Worm (Caenorhabditis elegans) whole organism, midembryonic: Measurements from ENCODE around the gene C08B6.14.

Experiments
- flt-1 ChIP-seq: fragments of 200-800 bp; sonication (Bioruptor generic); IDR thresholded peaks from 2 replicates; pipeline ENCODE4 v1.3.6; 2022; ENCODE audit warnings: missing genetic modification characterization, missing compliant biosample characterization
- med-1 ChIP-seq: sonication (generic microtip); optimal IDR thresholded peaks from 2 replicates; lab custom pipeline; 2017; ENCODE audit warnings: missing genetic modification characterization, mild to moderate bottlenecking, missing compliant biosample characterization, antibody characterized with exemption, missing genetic modification reagents; ENCODE audit not compliant: insufficient read depth
- ref-1 ChIP-seq: fragments of 200-800 bp; sonication (Bioruptor generic); conservative IDR thresholded peaks from 2 replicates; pipeline ENCODE4 v1.3.6; 2022; ENCODE audit warnings: missing genetic modification reagents, missing genetic modification characterization, missing compliant biosample characterization
- tab-1 ChIP-seq: fragments of 200-800 bp; sonication (Bioruptor generic); IDR thresholded peaks from 2 replicates; pipeline ENCODE4 v1.3.6; 2022; ENCODE audit warnings: missing genetic modification characterization, missing compliant biosample characterization
- ztf-23 ChIP-seq: fragments of 200-800 bp; sonication (Bioruptor generic); IDR thresholded peaks from 2 replicates; pipeline ENCODE4 v1.3.6; 2022; ENCODE audit warnings: missing genetic modification reagents, missing genetic modification characterization, missing compliant biosample characterization

DNA sequence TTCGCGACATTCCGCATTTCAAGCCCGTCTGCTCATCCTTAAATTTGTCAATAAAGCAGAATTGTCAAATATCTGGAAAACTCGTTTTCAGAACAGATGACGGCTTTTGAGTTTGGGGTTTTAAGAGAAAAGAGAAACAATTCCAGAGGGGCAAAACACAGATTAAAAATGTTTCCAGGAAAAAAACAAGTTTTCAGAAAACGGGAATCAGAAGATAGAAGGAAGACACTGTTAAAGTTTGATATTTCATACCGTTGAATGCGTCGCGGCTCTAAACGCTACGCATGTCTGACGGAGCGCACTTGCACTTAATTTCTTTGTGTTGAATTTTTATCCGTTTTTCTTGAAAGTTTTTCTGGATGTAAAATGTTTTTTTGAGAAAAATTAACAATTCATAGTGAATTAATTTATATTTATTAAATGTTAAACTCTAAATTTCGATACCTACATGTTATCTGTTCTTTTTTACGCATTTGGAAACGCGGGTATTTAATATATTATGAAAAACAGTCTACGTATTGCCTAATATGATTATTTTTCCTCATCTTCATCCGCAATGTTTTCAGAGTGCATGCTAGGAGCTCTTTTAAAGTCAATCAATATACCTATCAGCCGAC is 32.4 kb upstream of the C08B6.14 start, which contains the start of the genes C08B6.18, wdr-20 and C08B6.8:
- TF ChIP-seq flt-1 (GFP tag; lab: Robert Waterston, UW) (no peak), med-1 (GFP tag; lab: Kevin White, UChicago) (no peak), ref-1 (GFP tag; lab: Robert Waterston, UW) (no peak), ztf-23 (GFP tag; lab: Robert Waterston, UW) (no peak), tab-1 (GFP tag; lab: Robert Waterston, UW) (no peak)
